Worm (Caenorhabditis elegans): ENCODE measurements around the gene F10C2.5.

The F10C2.5 gene

ce11 chrV:12074886-12075285, 29.7 kb downstream of the F10C2.5 start, which contains the start of gene R07B7.6:
R07B7.6 (minus strand) TSS chrV:12074986.
- TF ChIP-seq unc-62 (GFP tag; optimal IDR thresholded peaks at IDR 0.05) = no peak

- no peak for TF ChIP-seq unc-62 (GFP tag; optimal IDR thresholded peaks at IDR 0.05)
Observed at ce11 chrV:12075983-12076382, 30.8 kb downstream of the F10C2.5 start.

ce11 chrV:12080274-12080673, 35.0 kb downstream of the F10C2.5 start, which contains the start of gene R07B7.9:
R07B7.9 (minus strand) TSS chrV:12080374.
- TF ChIP-seq unc-62 (GFP tag; optimal IDR thresholded peaks at IDR 0.05) = no peak

ce11 chrV:12082932-12083331, 37.7 kb downstream of the F10C2.5 start, which contains the start of gene R07B7.10:
R07B7.10 (plus strand) TSS chrV:12083216.
- TF ChIP-seq unc-62 (GFP tag; optimal IDR thresholded peaks at IDR 0.05) = no peak

- TF ChIP-seq unc-62 (GFP tag; optimal IDR thresholded peaks at IDR 0.05) = no peak
Observed at ce11 chrV:12084216-12084615, 39.0 kb downstream of the F10C2.5 start, which contains the start of gene R07B7.8. R07B7.8 (minus strand) TSS chrV:12084316.

ce11 chrV:12085867-12086634, 40.8 kb downstream of the F10C2.5 start:
- no peak for TF ChIP-seq unc-62 (GFP tag; optimal IDR thresholded peaks at IDR 0.05)

- TF ChIP-seq unc-62 (GFP tag; optimal IDR thresholded peaks at IDR 0.05) = no peak
Observed at ce11 chrV:12086934-12087333, 41.7 kb downstream of the F10C2.5 start, which contains the start of gene gana-1. gana-1 (plus strand) TSS chrV:12087234.

ce11 chrV:12088773-12089172, 43.5 kb downstream of the F10C2.5 start, which contains the start of gene R07B7.12:
R07B7.12 (plus strand) TSS chrV:12089073.
- TF ChIP-seq unc-62 (GFP tag; optimal IDR thresholded peaks at IDR 0.05) = no peak

- TF ChIP-seq unc-62 (GFP tag; optimal IDR thresholded peaks at IDR 0.05) = no peak
Observed at ce11 chrV:12091759-12092158, 46.5 kb downstream of the F10C2.5 start, which contains the start of gene nhr-206. nhr-206 (plus strand) TSS chrV:12092006.

- TF ChIP-seq unc-62 (GFP tag; optimal IDR thresholded peaks at IDR 0.05) = no peak
Observed at ce11 chrV:12094030-12094429, 48.8 kb downstream of the F10C2.5 start, which contains the start of gene nhr-208. nhr-208 (plus strand) TSS chrV:12094317.

- TF ChIP-seq unc-62 (GFP tag; optimal IDR thresholded peaks at IDR 0.05) = no peak
Observed at ce11 chrV:12095865-12096264, 50.6 kb downstream of the F10C2.5 start, which contains the start of gene nhr-207. nhr-207 (plus strand) TSS chrV:12096146.

- no peak for TF ChIP-seq unc-62 (GFP tag; optimal IDR thresholded peaks at IDR 0.05)
Observed at ce11 chrV:12098123-12098522, 52.9 kb downstream of the F10C2.5 start, which contains the start of gene nhr-209. nhr-209 (plus strand) TSS chrV:12098149.

All from whole organism, dauer.